Worm (Caenorhabditis elegans): ENCODE results near the gene rnh-1.0.

- TF ChIP-seq pha-4 (GFP tag; IDR thresholded peaks at IDR 0.05) = no peak
- no peak for TF ChIP-seq pha-4 (tag; optimal IDR thresholded peaks at IDR 0.05)
- no peak for TF ChIP-seq R02D3.7 (tag; optimal IDR thresholded peaks at IDR 0.05)
- TF ChIP-seq daf-16 (GFP tag; optimal IDR thresholded peaks at IDR 0.05) = no peak
- TF ChIP-seq daf-16 (tag; optimal IDR thresholded peaks at IDR 0.05) = no peak
- TF ChIP-seq unc-130 (GFP tag; optimal IDR thresholded peaks at IDR 0.05) = no peak
- TF ChIP-seq set-16 (GFP tag; IDR thresholded peaks at IDR 0.05) = no peak
- TF ChIP-seq unc-39 (tag; optimal IDR thresholded peaks at IDR 0.05) = no peak
- TF ChIP-seq F26F4.8 (GFP tag; conservative IDR thresholded peaks at IDR 0.05) = no peak
- TF ChIP-seq sdz-12 (GFP tag; optimal IDR thresholded peaks at IDR 0.05) = no peak
- no peak for TF ChIP-seq D1046.2 (GFP tag; IDR thresholded peaks at IDR 0.05)
- TF ChIP-seq lin-13 (GFP tag; optimal IDR thresholded peaks at IDR 0.05) = no peak
- TF ChIP-seq ztf-7 (tag; optimal IDR thresholded peaks at IDR 0.05) = no peak
Observed at ce11 chrII:5027952-5028351, 32.8 kb downstream of the rnh-1.0 start.
